Fruit fly (Drosophila melanogaster) whole organism, embryonic: ENCODE measurements around the gene CG17249.
A peak's percentile ranks its signal among the peaks of the same experiment; 100 is the strongest.

Experiments used
- CG10959 ChIP-seq: fragments of 200-800 bp; sonication (Bioruptor generic); IDR thresholded peaks from 2 replicates; pipeline ENCODE4 v1.3.6; 2022; ENCODE audit warnings: missing biosample characterization, missing genetic modification characterization
- CG11398 ChIP-seq: fragments of 200-800 bp; sonication (Bioruptor generic); optimal IDR thresholded peaks from 2 replicates; lab custom pipeline; 2016; ENCODE audit warnings: missing biosample characterization, missing genetic modification characterization
- CG12155 ChIP-seq: fragments of 200-800 bp; sonication (Bioruptor generic); optimal IDR thresholded peaks from 3 replicates; lab custom pipeline; 2016; ENCODE audit warnings: missing biosample characterization, missing genetic modification characterization
- CG12769 ChIP-seq: fragments of 200-800 bp; sonication (Bioruptor generic); optimal IDR thresholded peaks from 2 replicates; lab custom pipeline; 2019; ENCODE audit warnings: missing biosample characterization, mild to moderate bottlenecking, missing genetic modification characterization, moderate library complexity
- CG14050 ChIP-seq: fragments of 200-800 bp; sonication (Bioruptor generic); IDR thresholded peaks from 3 replicates; pipeline ENCODE4 v1.3.6; 2022; ENCODE audit warnings: missing biosample characterization, missing genetic modification characterization
- CG14710 ChIP-seq: fragments of 200-800 bp; sonication (Bioruptor generic); optimal IDR thresholded peaks from 3 replicates; lab custom pipeline; 2019; ENCODE audit warnings: missing biosample characterization, mild to moderate bottlenecking, missing genetic modification characterization, moderate library complexity
- CG14860 ChIP-seq: fragments of 200-800 bp; sonication (Bioruptor generic); IDR thresholded peaks from 3 replicates; pipeline ENCODE4 v1.3.6; 2022; ENCODE audit warnings: missing biosample characterization, missing genetic modification characterization; ENCODE audit not compliant: partially characterized antibody
- CG15073 ChIP-seq: fragments of 200-800 bp; sonication (Bioruptor generic); optimal IDR thresholded peaks from 2 replicates; lab custom pipeline; 2016; ENCODE audit warnings: missing biosample characterization, missing genetic modification characterization
- CG15269 ChIP-seq: fragments of 200-800 bp; sonication (Bioruptor generic); optimal IDR thresholded peaks from 2 replicates; lab custom pipeline; 2018; ENCODE audit warnings: missing biosample characterization, mild to moderate bottlenecking, missing genetic modification characterization, moderate library complexity
- CG15601 ChIP-seq: fragments of 200-800 bp; sonication (Bioruptor generic); optimal IDR thresholded peaks from 3 replicates; lab custom pipeline; 2019; ENCODE audit warnings: missing biosample characterization, mild to moderate bottlenecking, missing genetic modification characterization, moderate library complexity
- CG1647 ChIP-seq: fragments of 200-800 bp; sonication (Bioruptor generic); optimal IDR thresholded peaks from 3 replicates; lab custom pipeline; 2016; ENCODE audit warnings: missing biosample characterization, missing genetic modification characterization
- CG18764 ChIP-seq: fragments of 200-800 bp; sonication (Bioruptor generic); optimal IDR thresholded peaks from 3 replicates; lab custom pipeline; 2016; ENCODE audit warnings: missing biosample characterization, missing genetic modification characterization
- CG2678 ChIP-seq: fragments of 200-800 bp; sonication (Bioruptor generic); optimal IDR thresholded peaks from 3 replicates; lab custom pipeline; 2019; ENCODE audit warnings: missing biosample characterization, mild to moderate bottlenecking, missing genetic modification characterization, moderate library complexity
- CG31365 ChIP-seq: fragments of 200-800 bp; sonication (Bioruptor generic); optimal IDR thresholded peaks from 2 replicates; lab custom pipeline; 2018; ENCODE audit warnings: missing biosample characterization, mild to moderate bottlenecking, missing genetic modification characterization
- CG33213 ChIP-seq: fragments of 200-800 bp; sonication (Bioruptor generic); optimal IDR thresholded peaks from 3 replicates; lab custom pipeline; 2016; ENCODE audit warnings: missing biosample characterization, missing genetic modification characterization
- CG34422 ChIP-seq: fragments of 200-800 bp; sonication (Bioruptor generic); IDR thresholded peaks from 3 replicates; pipeline ENCODE4 v1.3.6; 2022; ENCODE audit warnings: missing biosample characterization, missing genetic modification characterization
- CG3847 ChIP-seq: fragments of 200-800 bp; sonication (Bioruptor generic); IDR thresholded peaks from 2 replicates; pipeline ENCODE4 v1.3.6; 2022; ENCODE audit warnings: missing biosample characterization, missing genetic modification characterization
- CG43689 ChIP-seq: fragments of 200-800 bp; sonication (Bioruptor generic); IDR thresholded peaks from 2 replicates; pipeline ENCODE4 v1.3.6; 2022; ENCODE audit warnings: missing biosample characterization, missing genetic modification characterization
- CG4820 ChIP-seq: fragments of 200-800 bp; sonication (Bioruptor generic); optimal IDR thresholded peaks from 3 replicates; lab custom pipeline; 2016; ENCODE audit warnings: missing biosample characterization, missing genetic modification characterization
- CG6765 ChIP-seq: fragments of 200-800 bp; sonication (Bioruptor generic); optimal IDR thresholded peaks from 3 replicates; lab custom pipeline; 2017; ENCODE audit warnings: missing biosample characterization, mild to moderate bottlenecking, missing genetic modification characterization
- CG7987 ChIP-seq: fragments of 200-800 bp; sonication (Bioruptor generic); optimal IDR thresholded peaks from 2 replicates; lab custom pipeline; 2018; ENCODE audit warnings: missing biosample characterization, mild to moderate bottlenecking, missing genetic modification characterization, moderate library complexity
- CG8281 ChIP-seq: fragments of 200-800 bp; sonication (Bioruptor generic); optimal IDR thresholded peaks from 2 replicates; lab custom pipeline; 2018; ENCODE audit warnings: missing biosample characterization, mild to moderate bottlenecking, missing genetic modification characterization, moderate library complexity
- CG8388 ChIP-seq: fragments of 200-800 bp; sonication (Bioruptor generic); optimal IDR thresholded peaks from 2 replicates; lab custom pipeline; 2019; ENCODE audit warnings: missing biosample characterization, mild to moderate bottlenecking, missing genetic modification characterization, moderate library complexity
- D19A ChIP-seq: fragments of 200-800 bp; optimal IDR thresholded peaks from 3 replicates; lab custom pipeline; 2019; ENCODE audit warnings: missing biosample characterization, mild to moderate bottlenecking, missing genetic modification characterization, moderate library complexity
- E2f1 ChIP-seq: fragments of 200-800 bp; sonication (Bioruptor generic); IDR thresholded peaks from 2 replicates; pipeline ENCODE4 v1.3.6; 2022; ENCODE audit warnings: missing biosample characterization, missing genetic modification characterization
- Elba2 ChIP-seq: fragments of 200-800 bp; sonication (Bioruptor generic); optimal IDR thresholded peaks from 3 replicates; lab custom pipeline; 2016; ENCODE audit warnings: missing biosample characterization, missing genetic modification characterization
- Jarid2 ChIP-seq: fragments of 200-800 bp; sonication (Bioruptor generic); optimal IDR thresholded peaks from 3 replicates; lab custom pipeline; 2017; ENCODE audit warnings: mild to moderate bottlenecking, missing biosample characterization, missing genetic modification reagents, missing genetic modification characterization
- MESR4 ChIP-seq: fragments of 200-800 bp; sonication (Bioruptor generic); optimal IDR thresholded peaks from 2 replicates; lab custom pipeline; 2018; ENCODE audit warnings: missing biosample characterization, mild to moderate bottlenecking, missing genetic modification characterization, moderate library complexity
- Meics ChIP-seq: fragments of 200-800 bp; sonication (Bioruptor generic); optimal IDR thresholded peaks from 2 replicates; lab custom pipeline; 2017; ENCODE audit warnings: missing biosample characterization, mild to moderate bottlenecking, missing genetic modification characterization
- Mes4 ChIP-seq: fragments of 200-800 bp; sonication (Bioruptor generic); optimal IDR thresholded peaks from 2 replicates; lab custom pipeline; 2016; ENCODE audit warnings: missing biosample characterization, missing genetic modification characterization
- NC2β ChIP-seq: fragments of 200-800 bp; sonication (Bioruptor generic); optimal IDR thresholded peaks from 2 replicates; lab custom pipeline; 2016; ENCODE audit warnings: missing biosample characterization, missing genetic modification characterization
- NK7.1 ChIP-seq: fragments of 200-800 bp; sonication (Bioruptor generic); optimal IDR thresholded peaks from 3 replicates; lab custom pipeline; 2016; ENCODE audit warnings: missing biosample characterization, missing genetic modification characterization
- Side ChIP-seq: fragments of 200-800 bp; sonication (Bioruptor generic); optimal IDR thresholded peaks from 2 replicates; lab custom pipeline; 2016; ENCODE audit warnings: missing biosample characterization, missing genetic modification characterization
- Trl ChIP-seq, 3 experiments: fragments of >200 bp in 2 of 3; fragments of 200-800 bp in 1 of 3; sonication (Bioruptor generic) in 1 of 3; optimal IDR thresholded peaks; 2 replicates in 1 of 3; 3 replicates in 2 of 3; lab custom pipeline; 2016 to 2017; ENCODE audit warnings: missing biosample characterization in 1 of 3, missing genetic modification characterization in 1 of 3
- YL-1 ChIP-seq: fragments of 200-800 bp; sonication (Bioruptor generic); optimal IDR thresholded peaks from 3 replicates; lab custom pipeline; 2017; ENCODE audit warnings: missing biosample characterization, mild to moderate bottlenecking, missing genetic modification characterization
- ase ChIP-seq: fragments of 200-800 bp; sonication (Bioruptor generic); IDR thresholded peaks from 3 replicates; pipeline ENCODE4 v1.3.6; 2022; ENCODE audit warnings: missing biosample characterization, missing genetic modification characterization
- ash1 ChIP-seq: fragments of 200-800 bp; sonication (Bioruptor generic); optimal IDR thresholded peaks from 2 replicates; lab custom pipeline; 2018; ENCODE audit warnings: missing biosample characterization, mild to moderate bottlenecking, missing genetic modification characterization
- chif ChIP-seq, 2 experiments: fragments of 200-800 bp; sonication (Bioruptor generic); optimal IDR thresholded peaks; 3 replicates each; lab custom pipeline; 2016; ENCODE audit warnings: missing biosample characterization in 2 of 2, missing genetic modification characterization in 2 of 2
- corto ChIP-seq: fragments of 200-800 bp; sonication (Bioruptor generic); optimal IDR thresholded peaks from 2 replicates; lab custom pipeline; 2016; ENCODE audit warnings: missing biosample characterization, mild to moderate bottlenecking, missing genetic modification characterization, moderate library complexity
- da ChIP-seq: fragments of 200-800 bp; sonication (Bioruptor generic); optimal IDR thresholded peaks from 2 replicates; lab custom pipeline; 2016; ENCODE audit warnings: missing biosample characterization, missing genetic modification characterization
- exex ChIP-seq: fragments of 200-800 bp; sonication (Bioruptor generic); optimal IDR thresholded peaks from 4 replicates; lab custom pipeline; 2018; ENCODE audit warnings: missing biosample characterization, mild to moderate bottlenecking, missing genetic modification characterization, moderate library complexity
- eyg ChIP-seq: fragments of 200-800 bp; sonication (Bioruptor generic); optimal IDR thresholded peaks from 3 replicates; lab custom pipeline; 2016; ENCODE audit warnings: missing biosample characterization, missing genetic modification characterization
- fu2 ChIP-seq: fragments of 200-800 bp; sonication (Bioruptor generic); optimal IDR thresholded peaks from 2 replicates; lab custom pipeline; 2016; ENCODE audit warnings: missing biosample characterization, missing genetic modification characterization
- insv ChIP-seq, 2 experiments: fragments of 200-800 bp; sonication (Bioruptor generic); optimal IDR thresholded peaks; 3 replicates each; lab custom pipeline; 2016 to 2018; ENCODE audit warnings: missing biosample characterization in 2 of 2, missing genetic modification characterization in 2 of 2
- lbe ChIP-seq: fragments of 200-800 bp; sonication (Bioruptor generic); optimal IDR thresholded peaks from 2 replicates; lab custom pipeline; 2016; ENCODE audit warnings: missing biosample characterization, mild to moderate bottlenecking, missing genetic modification characterization
- mam ChIP-seq: fragments of 200-800 bp; sonication (Bioruptor generic); optimal IDR thresholded peaks from 3 replicates; lab custom pipeline; 2016; ENCODE audit warnings: missing biosample characterization, missing genetic modification characterization
- pum ChIP-seq: fragments of 200-800 bp; sonication (Bioruptor generic); optimal IDR thresholded peaks from 2 replicates; lab custom pipeline; 2016; ENCODE audit warnings: missing biosample characterization, missing genetic modification characterization
- pzg ChIP-seq: fragments of 200-800 bp; sonication (Bioruptor generic); optimal IDR thresholded peaks from 3 replicates; lab custom pipeline; 2018; ENCODE audit warnings: missing biosample characterization, mild to moderate bottlenecking, missing genetic modification characterization, moderate library complexity
- ssp ChIP-seq: fragments of 200-800 bp; sonication (Bioruptor generic); IDR thresholded peaks from 2 replicates; pipeline ENCODE4 v1.3.6; 2022; ENCODE audit warnings: missing biosample characterization, missing genetic modification characterization
- wor ChIP-seq: fragments of 200-800 bp; sonication (Bioruptor generic); IDR thresholded peaks from 2 replicates; pipeline ENCODE4 v1.3.6; 2022; ENCODE audit warnings: missing biosample characterization, missing genetic modification characterization
- zf30C ChIP-seq: fragments of 200-800 bp; sonication (Bioruptor generic); optimal IDR thresholded peaks from 3 replicates; lab custom pipeline; 2018; ENCODE audit warnings: missing biosample characterization, mild to moderate bottlenecking, missing genetic modification characterization

CG17249 gene

dm6 chr3L:1618116-1618727 is 29.0 kb downstream of the CG17249 start, which contains the start of the genes CG13926, ABCB7 and CG33230 (continued):
- TF ChIP-seq CG8388 (GFP tag; lab: Kevin White, UChicago) (no peak), CG15269 (no peak), zf30C (GFP tag; lab: Kevin White, UChicago) (no peak), CG31365 (tag; lab: Kevin White, UChicago) (no peak), CG4820 (GFP tag; lab: Kevin White, UChicago) (no peak), CG14050 (GFP tag; lab: Robert Waterston, UW) (no peak), lbe (GFP tag; lab: Kevin White, UChicago) (no peak), CG12769 (tag; lab: Kevin White, UChicago) (no peak), CG10959 (GFP tag; lab: Robert Waterston, UW) (no peak), Jarid2 (no peak), pzg (GFP tag; lab: Kevin White, UChicago) (peak; percentile 54), da (GFP tag; lab: Kevin White, UChicago) (no peak), CG18764 (GFP tag; lab: Kevin White, UChicago) (no peak), CG7987 (GFP tag; lab: Kevin White, UChicago) (no peak), CG15073 (GFP tag; lab: Kevin White, UChicago) (no peak), CG15601 (tag; lab: Kevin White, UChicago) (no peak), CG33213 (GFP tag; lab: Kevin White, UChicago) (no peak), CG14860 (GFP tag; lab: Robert Waterston, UW) (no peak), Mes4 (GFP tag; lab: Kevin White, UChicago) (no peak), MESR4 (GFP tag; lab: Kevin White, UChicago) (peak; percentile 54), eyg (no peak), CG2678 (no peak), E2f1 (no peak), Elba2 (GFP tag; lab: Kevin White, UChicago) (no peak), CG1647 (no peak), ssp (no peak), Side (GFP tag; lab: Kevin White, UChicago) (no peak), Meics (peak; percentile 45), CG14710 (tag; lab: Kevin White, UChicago) (peak; percentile 55), CG11398 (GFP tag; lab: Kevin White, UChicago) (no peak), NC2β (GFP tag; lab: Kevin White, UChicago) (no peak), CG12155 (peak; percentile 38), pum (GFP tag; lab: Kevin White, UChicago) (no peak), insv (GFP tag; optimal IDR thresholded peaks at IDR 0.05; lab: Kevin White, UChicago) (no peak), corto (GFP tag; lab: Kevin White, UChicago) (no peak), exex (tag; lab: Kevin White, UChicago) (peak; percentile 39), Trl (optimal IDR thresholded peaks at IDR 0.05; lab: Kevin White, UChicago) (no peak), Trl (GFP tag; optimal IDR thresholded peaks at IDR 0.05; lab: Kevin White, UChicago) (no peak), CG3847 (GFP tag; lab: Robert Waterston, UW) (peak; percentile 38; the same call in 1 of the 2 replicates), CG43689 (GFP tag; lab: Robert Waterston, UW) (no peak), chif (GFP tag; optimal IDR thresholded peaks at IDR 0.05; lab: Kevin White, UChicago) (no peak), CG6765 (GFP tag; lab: Kevin White, UChicago) (no peak), wor (no peak), mam (GFP tag; lab: Kevin White, UChicago) (peak; percentile 57), CG34422 (GFP tag; lab: Robert Waterston, UW) (peak; percentile 60; the same call in 2 of the 3 replicates), ash1 (GFP tag; lab: Kevin White, UChicago) (no peak), YL-1 (peak; percentile 89), fu2 (peak; percentile 6), ase (no peak), CG8281 (tag; lab: Kevin White, UChicago) (no peak), D19A (tag; lab: Kevin White, UChicago) (no peak), NK7.1 (GFP tag; lab: Kevin White, UChicago) (no peak)
